Worm (Caenorhabditis elegans) whole organism, L4 larva: ENCODE measurements around the gene F28C6.8.

Experiments
- F10B5.3 ChIP-seq: sonication (generic microtip); optimal IDR thresholded peaks from 2 replicates; lab custom pipeline; 2016; ENCODE audit warnings: mild to moderate bottlenecking, missing genetic modification characterization, missing compliant biosample characterization
- F49E8.2 ChIP-seq: sonication (generic microtip); optimal IDR thresholded peaks from 2 replicates; lab custom pipeline; 2016; ENCODE audit warnings: missing compliant biosample characterization, mild to moderate bottlenecking, missing genetic modification characterization, borderline replicate concordance
- aha-1 ChIP-seq: fragments of 150-350 bp; peaks from one replicate; lab custom pipeline; 2014; ENCODE audit warnings: missing biosample characterization, missing genetic modification characterization
- ceh-82 ChIP-seq: sonication (generic microtip); optimal IDR thresholded peaks from 2 replicates; lab custom pipeline; 2017; ENCODE audit warnings: missing biosample characterization, missing genetic modification characterization
- cey-2 ChIP-seq: sonication (generic microtip); optimal IDR thresholded peaks from 3 replicates; lab custom pipeline; 2017; ENCODE audit warnings: missing genetic modification characterization, mild to moderate bottlenecking, missing compliant biosample characterization, antibody characterized with exemption, borderline replicate concordance; ENCODE audit not compliant: insufficient read depth
- ctbp-1 ChIP-seq: fragments of 200-800 bp; sonication (Bioruptor generic); IDR thresholded peaks from 2 replicates; pipeline ENCODE4 v1.3.6; 2022; ENCODE audit warnings: missing genetic modification reagents, missing genetic modification characterization, missing compliant biosample characterization
- daf-16 ChIP-seq, 3 experiments: sonication (generic microtip); optimal IDR thresholded peaks; 2 replicates each; lab custom pipeline; 2016 to 2017; ENCODE audit warnings: missing genetic modification characterization in 3 of 3, missing genetic modification reagents in 3 of 3, mild to moderate bottlenecking in 2 of 3, missing compliant biosample characterization in 2 of 3, missing biosample characterization in 1 of 3, moderate library complexity in 1 of 3
- dmd-6 ChIP-seq: fragments of 200-800 bp; sonication (Bioruptor generic); IDR thresholded peaks from 2 replicates; pipeline ENCODE4 v1.3.6; 2022; ENCODE audit warnings: missing genetic modification reagents, missing genetic modification characterization, missing compliant biosample characterization
- dve-1 ChIP-seq: sonication (generic microtip); optimal IDR thresholded peaks from 2 replicates; lab custom pipeline; 2017; ENCODE audit warnings: antibody characterized with exemption, mild to moderate bottlenecking, missing genetic modification characterization, missing compliant biosample characterization; ENCODE audit not compliant: insufficient read depth
- hlh-11 ChIP-seq: fragments of 200-800 bp; sonication (Bioruptor generic); optimal IDR thresholded peaks from 2 replicates; lab custom pipeline; 2018; ENCODE audit warnings: mild to moderate bottlenecking, missing genetic modification characterization, missing compliant biosample characterization
- hlh-30 ChIP-seq: sonication (generic microtip); optimal IDR thresholded peaks from 2 replicates; lab custom pipeline; 2017; ENCODE audit warnings: antibody characterized with exemption, mild to moderate bottlenecking, missing genetic modification characterization, missing compliant biosample characterization; ENCODE audit not compliant: insufficient read depth
- hmg-1.1 ChIP-seq: fragments of 200-800 bp; sonication (Bioruptor generic); IDR thresholded peaks from 2 replicates; pipeline ENCODE4 v1.3.6; 2022; ENCODE audit warnings: missing genetic modification reagents, missing genetic modification characterization, missing compliant biosample characterization
- lin-15B ChIP-seq: fragments of 150-350 bp; sonication (generic microtip); optimal IDR thresholded peaks from 3 replicates; lab custom pipeline; 2014; ENCODE audit warnings: missing biosample characterization, missing genetic modification characterization
- lin-38 ChIP-seq: fragments of 200-800 bp; sonication (Bioruptor generic); IDR thresholded peaks from 2 replicates; pipeline ENCODE4 v1.3.6; 2022; ENCODE audit warnings: missing genetic modification reagents, missing genetic modification characterization, missing compliant biosample characterization
- lin-39 ChIP-seq: fragments of 150-350 bp; optimal IDR thresholded peaks from 2 replicates; lab custom pipeline; 2014; ENCODE audit warnings: missing biosample characterization, missing genetic modification reagents, missing genetic modification characterization
- lsy-2 ChIP-seq, 2 experiments: fragments of 150-350 bp in 1 of 2; sonication (generic microtip) in 1 of 2; optimal IDR thresholded peaks; 2 replicates each; lab custom pipeline; 2014 to 2017; ENCODE audit warnings: missing biosample characterization in 2 of 2, missing genetic modification characterization in 2 of 2
- mep-1 ChIP-seq: fragments of 150-350 bp; sonication (generic microtip); optimal IDR thresholded peaks from 3 replicates; lab custom pipeline; 2014; ENCODE audit warnings: missing biosample characterization, missing genetic modification characterization
- mes-2 ChIP-seq: sonication (generic microtip); optimal IDR thresholded peaks from 2 replicates; lab custom pipeline; 2016; ENCODE audit warnings: missing genotype, mild to moderate bottlenecking, missing genetic modification characterization, missing compliant biosample characterization; ENCODE audit not compliant: poor library complexity, severe bottlenecking
- mxl-2 ChIP-seq: fragments of 200-800 bp; sonication (Bioruptor generic); conservative IDR thresholded peaks from 2 replicates; pipeline ENCODE4 v1.3.6; 2022; ENCODE audit warnings: missing genetic modification reagents, missing genetic modification characterization, missing compliant biosample characterization
- nhr-28 ChIP-seq: fragments of 150-350 bp; optimal IDR thresholded peaks from 2 replicates; lab custom pipeline; 2014; ENCODE audit warnings: missing biosample characterization, missing genetic modification characterization
- pha-4 ChIP-seq, 2 experiments: fragments of 150-350 bp in 1 of 2; fragments of 200-800 bp in 1 of 2; sonication (Bioruptor generic) in 1 of 2; IDR thresholded peaks in 1 of 2; optimal IDR thresholded peaks in 1 of 2; 2 replicates each; pipeline versions ENCODE4 v1.3.6 to Lab custom; 2014 to 2022; ENCODE audit warnings: missing genetic modification characterization in 2 of 2, missing genetic modification reagents in 2 of 2, missing biosample characterization in 1 of 2, missing compliant biosample characterization in 1 of 2
- sdz-12 ChIP-seq: fragments of 200-800 bp; sonication (Bioruptor generic); optimal IDR thresholded peaks from 2 replicates; lab custom pipeline; 2018; ENCODE audit warnings: mild to moderate bottlenecking, missing genetic modification characterization, missing compliant biosample characterization
- snpc-4 ChIP-seq: fragments of 150-350 bp; optimal IDR thresholded peaks from 2 replicates; lab custom pipeline; 2014; ENCODE audit warnings: missing biosample characterization, missing genetic modification characterization
- spr-1 ChIP-seq: sonication (generic microtip); optimal IDR thresholded peaks from 2 replicates; lab custom pipeline; 2016; ENCODE audit warnings: mild to moderate bottlenecking, missing genetic modification characterization, missing compliant biosample characterization
- tag-97 ChIP-seq: fragments of 200-800 bp; sonication (Bioruptor generic); IDR thresholded peaks from 2 replicates; pipeline ENCODE4 v1.3.6; 2022; ENCODE audit warnings: missing genetic modification characterization, missing compliant biosample characterization
- tra-1 ChIP-seq: fragments of 200-800 bp; sonication (Bioruptor generic); IDR thresholded peaks from 2 replicates; pipeline ENCODE4 v1.3.6; 2022; ENCODE audit warnings: missing genetic modification reagents, missing genetic modification characterization, missing compliant biosample characterization
- unc-130 ChIP-seq: sonication (generic microtip); optimal IDR thresholded peaks from 2 replicates; lab custom pipeline; 2016; ENCODE audit warnings: missing genetic modification reagents, missing genetic modification characterization, missing compliant biosample characterization
- unc-62 ChIP-seq, 3 experiments: fragments of 150-350 bp in 1 of 3; sonication (generic microtip); optimal IDR thresholded peaks in 2 of 3; peaks in 1 of 3; 1 replicate in 1 of 3; 2 replicates in 2 of 3; lab custom pipeline; 2014 to 2017; ENCODE audit warnings: missing biosample characterization in 3 of 3, missing genetic modification characterization in 3 of 3, missing genetic modification reagents in 3 of 3, missing genotype in 1 of 3
- zag-1 ChIP-seq: fragments of 150-350 bp; optimal IDR thresholded peaks from 2 replicates; lab custom pipeline; 2014; ENCODE audit warnings: missing biosample characterization, missing genetic modification characterization
- ztf-7 ChIP-seq: fragments of 150-350 bp; optimal IDR thresholded peaks from 2 replicates; lab custom pipeline; 2014; ENCODE audit warnings: missing biosample characterization, missing genetic modification characterization

Gene F28C6.8

ce11 chrII:8639553-8639952 lies 32.9 kb downstream of the F28C6.8 start:
- peak in 1 of 2 experiments; percentile 96 for TF ChIP-seq unc-62 (GFP tag; optimal IDR thresholded peaks at IDR 0.05 in 1 of 2; lab: Kevin White, UChicago)
- no peak for TF ChIP-seq unc-62 (tag; optimal IDR thresholded peaks at IDR 0.05; lab: Kevin White, UChicago)
- no peak for TF ChIP-seq lin-15B (tag; lab: Kevin White, UChicago)
- TF ChIP-seq aha-1 (tag; lab: Kevin White, UChicago): peak; percentile 26
- TF ChIP-seq, all 104 proteins: peak for 2

DNA sequence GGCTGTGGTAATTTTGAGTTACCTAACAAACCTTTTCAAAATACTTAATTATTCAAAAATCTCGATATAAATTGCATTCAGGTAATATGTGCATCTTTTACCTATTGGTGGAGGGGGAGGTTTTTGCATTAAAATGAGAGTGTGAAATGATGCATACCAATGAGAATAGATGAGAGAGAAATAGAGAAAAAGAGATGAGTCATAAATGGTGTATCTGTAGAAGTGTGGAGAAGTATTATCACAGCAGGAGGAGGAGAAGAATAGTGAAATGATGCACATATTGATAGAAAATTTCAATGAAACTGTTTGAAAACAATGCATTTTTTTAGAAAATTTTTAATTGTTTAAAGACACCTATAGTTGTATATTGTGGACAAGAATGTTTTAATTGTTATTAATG lies 33.9 kb downstream of the F28C6.8 start:
- no peak for TF ChIP-seq mes-2
- no peak for TF ChIP-seq daf-16 (GFP tag; optimal IDR thresholded peaks at IDR 0.05; lab: Kevin White, UChicago)
- TF ChIP-seq daf-16 (tag; optimal IDR thresholded peaks at IDR 0.05; lab: Kevin White, UChicago): peak; percentile 15
- TF ChIP-seq lsy-2 (tag; optimal IDR thresholded peaks at IDR 0.05; lab: Kevin White, UChicago): peak in 1 of 2 experiments; percentile 31
- peak; percentile 51 for TF ChIP-seq dve-1 (tag; lab: Kevin White, UChicago)
- TF ChIP-seq mep-1 (tag; lab: Kevin White, UChicago): peak; percentile 26
- TF ChIP-seq pha-4 (GFP tag; IDR thresholded peaks at IDR 0.05; lab: Robert Waterston, UW): no peak
- TF ChIP-seq pha-4 (tag; optimal IDR thresholded peaks at IDR 0.05; lab: Kevin White, UChicago): peak; percentile 65
- TF ChIP-seq dmd-6 (GFP tag; lab: Robert Waterston, UW): no peak

ce11 chrII:8641131-8641530 lies 34.5 kb downstream of the F28C6.8 start, which contains the start of gene D2085.7:
Gene D2085.7 (plus strand): TSS chrII:8641381.
- TF ChIP-seq mep-1 (tag; lab: Kevin White, UChicago) (no peak), zag-1 (tag; lab: Kevin White, UChicago) (no peak), tra-1 (GFP tag; lab: Robert Waterston, UW) (no peak), hlh-11 (tag; lab: Kevin White, UChicago) (peak; percentile 14), dve-1 (tag; lab: Kevin White, UChicago) (peak; percentile 9), unc-130 (no peak), cey-2 (tag; lab: Kevin White, UChicago) (no peak), nhr-28 (tag; lab: Kevin White, UChicago) (peak; percentile 3), daf-16 (GFP tag; optimal IDR thresholded peaks at IDR 0.05; lab: Kevin White, UChicago) (no peak), daf-16 (tag; optimal IDR thresholded peaks at IDR 0.05; lab: Kevin White, UChicago) (peak; percentile 19), mes-2 (peak; percentile 10), ctbp-1 (no peak)

ce11 chrII:8642376-8642775 lies 35.7 kb downstream of the F28C6.8 start:
- no peak for TF ChIP-seq F49E8.2 (tag; lab: Kevin White, UChicago)

DNA sequence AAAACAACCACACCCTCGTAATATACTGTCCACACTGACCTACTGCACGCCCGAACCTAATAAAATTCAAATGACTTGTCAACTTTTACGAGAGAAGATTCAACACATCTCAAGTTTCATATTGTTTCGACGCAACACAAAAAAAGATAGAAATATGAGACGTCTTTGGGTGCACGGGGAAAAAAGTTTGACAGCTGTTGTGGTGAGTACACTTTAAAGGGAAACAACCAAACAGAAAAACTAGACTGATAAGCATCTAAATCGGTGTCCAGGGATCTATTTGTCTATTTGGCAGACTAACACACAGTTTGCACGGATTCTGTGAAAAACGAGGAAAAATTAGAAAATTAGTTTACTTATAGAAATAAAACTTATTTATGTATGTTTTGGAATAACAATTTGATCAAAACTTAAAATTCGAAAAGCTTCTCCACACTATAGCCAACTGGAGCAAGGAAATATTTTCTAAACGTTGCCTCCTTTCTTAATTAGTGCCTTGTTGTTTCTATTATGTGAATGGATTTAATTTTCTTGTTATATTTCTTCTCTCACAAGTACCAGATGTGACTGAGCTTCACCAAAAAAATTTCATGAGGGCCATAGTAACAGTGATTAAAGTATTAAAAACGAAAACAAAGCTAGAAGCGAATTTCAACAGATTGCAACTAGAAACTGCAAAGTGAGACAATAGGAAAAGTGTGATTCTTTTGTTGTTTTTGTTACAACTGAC lies 37.1 kb downstream of the F28C6.8 start:
- TF ChIP-seq aha-1 (tag; lab: Kevin White, UChicago): peak; percentile 50
- no peak for TF ChIP-seq sdz-12 (GFP tag; lab: Kevin White, UChicago)

ce11 chrII:8646437-8646836 lies 39.8 kb downstream of the F28C6.8 start:
- TF ChIP-seq tag-97 (GFP tag; lab: Robert Waterston, UW) (no peak), aha-1 (tag; lab: Kevin White, UChicago) (peak; percentile 94)

- TF ChIP-seq lin-38 (GFP tag; lab: Robert Waterston, UW) (no peak), mxl-2 (GFP tag; lab: Robert Waterston, UW) (no peak), nhr-28 (tag; lab: Kevin White, UChicago) (no peak), hlh-30 (tag; lab: Kevin White, UChicago) (no peak), spr-1 (tag; lab: Kevin White, UChicago) (no peak), snpc-4 (tag; lab: Kevin White, UChicago) (no peak), zag-1 (tag; lab: Kevin White, UChicago) (no peak), hmg-1.1 (no peak), F10B5.3 (no peak), ceh-82 (tag; lab: Kevin White, UChicago) (no peak), lin-39 (tag; lab: Kevin White, UChicago) (no peak), ztf-7 (tag; lab: Kevin White, UChicago) (no peak), lsy-2 (tag; optimal IDR thresholded peaks at IDR 0.05; lab: Kevin White, UChicago) (no peak)
Measured at ce11 chrII:8648843-8649242, 42.2 kb downstream of the F28C6.8 start.
